Worm (Caenorhabditis elegans) whole organism, L2 larva: ENCODE measurements around the gene hex-3.

Source experiments
- R02D3.7 ChIP-seq: fragments of 150-350 bp; optimal IDR thresholded peaks from 2 replicates; lab custom pipeline; 2014; ENCODE audit warnings: missing biosample characterization, missing genetic modification characterization
- blmp-1 ChIP-seq: sonication (generic microtip); optimal IDR thresholded peaks from 2 replicates; lab custom pipeline; 2017; ENCODE audit warnings: missing genetic modification characterization, mild to moderate bottlenecking, missing compliant biosample characterization, antibody characterized with exemption, moderate library complexity; ENCODE audit not compliant: insufficient read depth
- ceh-82 ChIP-seq: fragments of 150-350 bp; optimal IDR thresholded peaks from 2 replicates; lab custom pipeline; 2014; ENCODE audit warnings: missing biosample characterization, missing genetic modification characterization
- dmd-4 ChIP-seq: sonication (generic microtip); optimal IDR thresholded peaks from 2 replicates; lab custom pipeline; 2017; ENCODE audit warnings: missing biosample characterization, missing genetic modification characterization
- fos-1 ChIP-seq: fragments of 150-350 bp; optimal IDR thresholded peaks from 2 replicates; lab custom pipeline; 2014; ENCODE audit warnings: missing biosample characterization, missing genetic modification characterization
- lsy-2 ChIP-seq, 2 experiments: fragments of 150-350 bp in 1 of 2; sonication (generic microtip) in 1 of 2; optimal IDR thresholded peaks; 2 replicates each; lab custom pipeline; 2014 to 2017; ENCODE audit warnings: missing biosample characterization in 2 of 2, missing genetic modification characterization in 2 of 2
- nhr-12 ChIP-seq: fragments of 150-350 bp; optimal IDR thresholded peaks from 2 replicates; lab custom pipeline; 2014; ENCODE audit warnings: missing biosample characterization, missing genetic modification characterization

DNA sequence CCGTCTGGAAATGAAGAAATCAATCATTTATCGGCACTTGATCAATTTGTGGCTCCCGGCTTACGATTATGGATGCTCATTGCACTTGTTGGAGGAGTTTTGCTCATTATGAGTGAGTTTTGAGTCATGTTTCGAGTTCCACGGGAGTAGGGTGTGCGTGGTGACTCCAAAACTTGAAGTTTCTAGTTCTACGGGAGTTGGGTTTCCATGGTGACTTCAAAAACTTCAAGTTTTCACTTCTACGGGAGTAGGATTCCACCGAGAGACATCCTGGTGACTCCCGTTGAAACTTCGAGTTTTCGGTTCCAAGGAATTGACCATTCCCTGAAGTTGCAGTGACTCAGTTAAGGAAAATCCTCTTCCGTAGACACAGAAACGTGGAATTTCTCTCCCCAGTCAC is 7.8 kb downstream of the hex-3 start:
- no peak for TF ChIP-seq blmp-1 (tag; lab: Kevin White, UChicago)
- no peak for TF ChIP-seq dmd-4 (tag; lab: Kevin White, UChicago)
- TF ChIP-seq ceh-82 = no peak
- no peak for TF ChIP-seq R02D3.7 (tag; lab: Kevin White, UChicago)
- TF ChIP-seq nhr-12 (tag; lab: Kevin White, UChicago) = no peak
- TF ChIP-seq lsy-2 (tag; optimal IDR thresholded peaks at IDR 0.05; lab: Kevin White, UChicago) = no peak
- no peak for TF ChIP-seq fos-1
